Worm (Caenorhabditis elegans) whole organism, early embryonic: ENCODE data around the gene F53A9.3.

ENCODE experiments used
- B0310.2 ChIP-seq: sonication (generic microtip); optimal IDR thresholded peaks from 2 replicates; lab custom pipeline; 2016; ENCODE audit warnings: mild to moderate bottlenecking, missing genetic modification characterization, missing compliant biosample characterization
- F13C5.2 ChIP-seq: sonication (generic microtip); optimal IDR thresholded peaks from 2 replicates; lab custom pipeline; 2017; ENCODE audit warnings: mild to moderate bottlenecking, missing genetic modification characterization, inconsistent platforms, missing compliant biosample characterization
- aly-1 ChIP-seq: sonication (generic microtip); optimal IDR thresholded peaks from 2 replicates; lab custom pipeline; 2016; ENCODE audit warnings: missing genetic modification characterization, missing compliant biosample characterization
- ama-1 ChIP-seq: fragments of 150-350 bp; optimal IDR thresholded peaks from 2 replicates; lab custom pipeline; 2014
- ceh-13 ChIP-seq: fragments of 200-800 bp; sonication (Bioruptor generic); optimal IDR thresholded peaks from 2 replicates; lab custom pipeline; 2018; ENCODE audit warnings: mild to moderate bottlenecking, missing genetic modification characterization, missing compliant biosample characterization
- ceh-36 ChIP-seq: sonication (generic microtip); optimal IDR thresholded peaks from 2 replicates; lab custom pipeline; 2016; ENCODE audit warnings: missing genetic modification characterization, inconsistent platforms, missing compliant biosample characterization
- ets-7 ChIP-seq: sonication (generic microtip); optimal IDR thresholded peaks from 2 replicates; lab custom pipeline; 2016; ENCODE audit warnings: missing genotype, missing genetic modification characterization, missing compliant biosample characterization
- flt-1 ChIP-seq: fragments of 200-800 bp; sonication (Bioruptor generic); IDR thresholded peaks from 2 replicates; pipeline ENCODE4 v1.3.6; 2022; ENCODE audit warnings: missing genetic modification characterization, missing compliant biosample characterization
- hmbx-1 ChIP-seq: sonication (generic microtip); optimal IDR thresholded peaks from 2 replicates; lab custom pipeline; 2016; ENCODE audit warnings: mild to moderate bottlenecking, missing genetic modification characterization, missing compliant biosample characterization
- hmg-4 ChIP-seq: fragments of 200-800 bp; sonication (Bioruptor generic); optimal IDR thresholded peaks from 2 replicates; lab custom pipeline; 2018; ENCODE audit warnings: mild to moderate bottlenecking, missing genetic modification characterization, missing compliant biosample characterization
- hnd-1 ChIP-seq: sonication (generic microtip); optimal IDR thresholded peaks from 2 replicates; lab custom pipeline; 2016; ENCODE audit warnings: missing genetic modification characterization, missing compliant biosample characterization
- pes-1 ChIP-seq: fragments of 200-800 bp; sonication (Bioruptor generic); IDR thresholded peaks from 2 replicates; pipeline ENCODE4 v1.3.6; 2022; ENCODE audit warnings: missing genetic modification reagents, missing genetic modification characterization, missing compliant biosample characterization
- scrt-1 ChIP-seq: fragments of 200-800 bp; sonication (Bioruptor generic); IDR thresholded peaks from 2 replicates; pipeline ENCODE4 v1.3.6; 2022; ENCODE audit warnings: missing genetic modification characterization, missing compliant biosample characterization
- sea-1 ChIP-seq: fragments of 200-800 bp; sonication (Bioruptor generic); conservative IDR thresholded peaks from 2 replicates; pipeline ENCODE4 v1.3.6; 2022; ENCODE audit warnings: missing genetic modification characterization, missing compliant biosample characterization
- tbx-11 ChIP-seq: fragments of 200-800 bp; sonication (Bioruptor generic); IDR thresholded peaks from 2 replicates; pipeline ENCODE4 v1.3.6; 2022; ENCODE audit warnings: missing genetic modification characterization, missing compliant biosample characterization
- tbx-37 ChIP-seq: fragments of 200-800 bp; sonication (Bioruptor generic); conservative IDR thresholded peaks from 2 replicates; pipeline ENCODE4 v1.3.6; 2022; ENCODE audit warnings: missing genetic modification reagents, missing genetic modification characterization, missing compliant biosample characterization
- tra-4 ChIP-seq: sonication (generic microtip); optimal IDR thresholded peaks from 2 replicates; lab custom pipeline; 2017; ENCODE audit warnings: missing genetic modification characterization, missing compliant biosample characterization

Gene F53A9.3

DNA sequence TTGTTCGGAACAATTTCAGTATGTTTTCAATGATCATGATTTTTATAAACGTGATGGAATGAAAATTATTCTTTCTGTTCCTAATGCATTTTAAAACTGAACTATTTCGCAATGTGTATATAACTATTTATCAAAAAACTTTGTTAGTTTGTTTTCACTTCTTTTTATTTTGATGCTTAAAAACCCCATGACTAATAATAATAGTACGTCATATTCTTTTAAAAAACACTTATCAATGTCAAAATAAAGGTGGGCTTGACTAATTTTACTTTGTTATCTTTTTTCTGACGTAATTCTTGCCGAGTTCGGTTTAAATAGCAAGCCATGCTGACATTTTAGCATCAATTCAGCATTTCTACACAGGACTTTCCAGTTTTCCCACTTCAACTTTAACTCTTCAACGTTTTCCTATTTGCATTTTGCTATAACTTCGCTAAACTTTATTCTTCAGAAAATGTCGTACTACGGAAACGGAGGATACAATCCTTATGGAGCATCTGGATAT, 3.0 kb downstream of the F53A9.3 start, which contains the start of gene F53A9.1:
Gene F53A9.1 (plus strand): TSS at position 455 of the 505 bp plus-strand sequence.
- no peak for TF ChIP-seq ama-1 (lab: Kevin White, UChicago)
- TF ChIP-seq pes-1 (GFP tag; lab: Robert Waterston, UW): no peak

DNA sequence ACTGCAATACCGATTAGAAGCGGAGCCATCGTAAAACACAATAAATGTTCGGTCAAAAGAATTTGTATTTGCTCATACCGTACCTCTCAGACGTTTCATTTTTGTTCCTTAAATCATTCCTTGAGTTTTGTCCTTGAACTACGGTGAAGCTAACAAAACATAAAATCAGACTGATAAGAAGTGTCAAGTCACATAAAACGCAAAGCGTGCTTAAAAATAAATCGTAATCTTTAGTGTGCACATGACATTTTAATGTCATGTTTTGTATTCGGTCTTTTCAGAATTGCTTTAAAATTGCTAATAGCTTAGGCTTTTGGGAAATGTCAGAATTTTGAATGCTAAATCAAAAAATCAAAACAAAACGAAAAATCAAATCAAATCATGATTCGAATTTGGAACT, 4.5 kb downstream of the F53A9.3 start:
- TF ChIP-seq ama-1 (lab: Kevin White, UChicago): no peak
- TF ChIP-seq hmg-4 (GFP tag; lab: Kevin White, UChicago): no peak
- TF ChIP-seq ceh-13 (GFP tag; lab: Kevin White, UChicago): no peak
- no peak for TF ChIP-seq aly-1
- TF ChIP-seq flt-1 (GFP tag; lab: Robert Waterston, UW): no peak
- no peak for TF ChIP-seq hmbx-1 (tag; lab: Kevin White, UChicago)
- TF ChIP-seq sea-1 (GFP tag; lab: Robert Waterston, UW): no peak
- TF ChIP-seq tbx-37: no peak
- TF ChIP-seq scrt-1 (GFP tag; lab: Robert Waterston, UW): no peak
- no peak for TF ChIP-seq pes-1 (GFP tag; lab: Robert Waterston, UW)
- no peak for TF ChIP-seq ets-7
- no peak for TF ChIP-seq tra-4 (tag; lab: Kevin White, UChicago)
- no peak for TF ChIP-seq B0310.2 (tag; lab: Kevin White, UChicago)
- TF ChIP-seq ceh-36: no peak
- TF ChIP-seq F13C5.2 (tag; lab: Kevin White, UChicago): no peak
- no peak for TF ChIP-seq tbx-11 (GFP tag; lab: Robert Waterston, UW)
- no peak for TF ChIP-seq hnd-1 (tag; lab: Kevin White, UChicago)

ce11 chrX:8713754-8714295, 5.7 kb downstream of the F53A9.3 start, which contains the start of gene F53A9.6:
Gene F53A9.6, minus strand, starts transcription at chrX:8713804.
- no peak for TF ChIP-seq sea-1 (GFP tag; lab: Robert Waterston, UW)
- TF ChIP-seq hmg-4 (GFP tag; lab: Kevin White, UChicago): no peak
- TF ChIP-seq tra-4 (tag; lab: Kevin White, UChicago): no peak
- TF ChIP-seq B0310.2 (tag; lab: Kevin White, UChicago): no peak
- TF ChIP-seq pes-1 (GFP tag; lab: Robert Waterston, UW): no peak
- no peak for TF ChIP-seq ceh-36
- no peak for TF ChIP-seq hnd-1 (tag; lab: Kevin White, UChicago)
- no peak for TF ChIP-seq ama-1 (lab: Kevin White, UChicago)
- TF ChIP-seq ceh-13 (GFP tag; lab: Kevin White, UChicago): no peak
- no peak for TF ChIP-seq hmbx-1 (tag; lab: Kevin White, UChicago)
- TF ChIP-seq F13C5.2 (tag; lab: Kevin White, UChicago): no peak
- no peak for TF ChIP-seq aly-1
- no peak for TF ChIP-seq scrt-1 (GFP tag; lab: Robert Waterston, UW)
- TF ChIP-seq ets-7: no peak
- TF ChIP-seq flt-1 (GFP tag; lab: Robert Waterston, UW): no peak
- TF ChIP-seq tbx-11 (GFP tag; lab: Robert Waterston, UW): no peak
- no peak for TF ChIP-seq tbx-37

ce11 chrX:8714845-8715244, 6.7 kb downstream of the F53A9.3 start:
- TF ChIP-seq hnd-1 (tag; lab: Kevin White, UChicago) (no peak), pes-1 (GFP tag; lab: Robert Waterston, UW) (no peak), tbx-11 (GFP tag; lab: Robert Waterston, UW) (no peak)

DNA sequence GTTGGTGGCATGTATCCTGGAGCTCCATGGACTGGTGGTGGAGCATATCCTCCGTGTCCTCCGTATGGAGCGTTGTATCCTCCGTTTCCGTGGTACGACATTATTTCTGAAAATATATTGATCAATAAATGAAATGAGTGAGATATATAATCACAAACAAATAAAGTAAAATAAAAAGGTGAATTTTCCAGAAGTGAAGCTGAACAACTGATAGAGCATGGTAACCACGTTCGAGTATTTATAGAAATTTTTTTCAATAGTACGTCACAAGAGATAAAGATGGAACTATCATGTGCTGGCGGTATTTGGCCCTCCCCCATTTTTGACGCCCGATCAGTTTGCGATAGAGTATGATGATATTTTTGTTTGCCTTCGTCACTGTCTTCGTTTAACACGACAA, 8.7 kb downstream of the F53A9.3 start, which contains the start of gene F53A9.7:
Gene F53A9.7 (minus strand): TSS at position 101 of the 400 bp plus-strand sequence.
- TF ChIP-seq scrt-1 (GFP tag; lab: Robert Waterston, UW): no peak
- TF ChIP-seq ets-7: no peak
- no peak for TF ChIP-seq hnd-1 (tag; lab: Kevin White, UChicago)
- TF ChIP-seq ceh-36: no peak
- no peak for TF ChIP-seq flt-1 (GFP tag; lab: Robert Waterston, UW)
- no peak for TF ChIP-seq hmg-4 (GFP tag; lab: Kevin White, UChicago)

- TF ChIP-seq sea-1 (GFP tag; lab: Robert Waterston, UW) (no peak), ama-1 (lab: Kevin White, UChicago) (no peak), ets-7 (no peak), pes-1 (GFP tag; lab: Robert Waterston, UW) (no peak), scrt-1 (GFP tag; lab: Robert Waterston, UW) (no peak), ceh-36 (no peak), ceh-13 (GFP tag; lab: Kevin White, UChicago) (no peak), tra-4 (tag; lab: Kevin White, UChicago) (no peak), B0310.2 (tag; lab: Kevin White, UChicago) (no peak), hnd-1 (tag; lab: Kevin White, UChicago) (no peak), hmg-4 (GFP tag; lab: Kevin White, UChicago) (no peak), aly-1 (no peak), tbx-37 (no peak), F13C5.2 (tag; lab: Kevin White, UChicago) (no peak), flt-1 (GFP tag; lab: Robert Waterston, UW) (no peak)
These were observed 10.0 kb downstream of the F53A9.3 start for ce11 chrX:8718153-8718552.

ce11 chrX:8718856-8719255, 10.7 kb downstream of the F53A9.3 start, which contains the start of gene F53A9.8:
Gene F53A9.8, minus strand, starts transcription at chrX:8718904.
- no peak for TF ChIP-seq ets-7
- no peak for TF ChIP-seq tra-4 (tag; lab: Kevin White, UChicago)
- TF ChIP-seq tbx-11 (GFP tag; lab: Robert Waterston, UW): no peak
- no peak for TF ChIP-seq hmbx-1 (tag; lab: Kevin White, UChicago)
- no peak for TF ChIP-seq hnd-1 (tag; lab: Kevin White, UChicago)
- TF ChIP-seq ama-1 (lab: Kevin White, UChicago): no peak
- TF ChIP-seq sea-1 (GFP tag; lab: Robert Waterston, UW): no peak
- TF ChIP-seq hmg-4 (GFP tag; lab: Kevin White, UChicago): no peak
- TF ChIP-seq pes-1 (GFP tag; lab: Robert Waterston, UW): no peak
- TF ChIP-seq tbx-37: no peak
- TF ChIP-seq ceh-36: no peak
- no peak for TF ChIP-seq flt-1 (GFP tag; lab: Robert Waterston, UW)
- TF ChIP-seq B0310.2 (tag; lab: Kevin White, UChicago): no peak
- TF ChIP-seq scrt-1 (GFP tag; lab: Robert Waterston, UW): no peak
- no peak for TF ChIP-seq ceh-13 (GFP tag; lab: Kevin White, UChicago)
- TF ChIP-seq aly-1: no peak
